Fruit fly (Drosophila melanogaster) whole organism, embryonic: ENCODE results near the gene lectin-37Da.
A peak's percentile ranks its signal among the peaks of the same experiment; 100 is the strongest.

Source experiments
- Abd-B ChIP-seq: fragments of 200-800 bp; sonication (Bioruptor generic); optimal IDR thresholded peaks from 2 replicates; lab custom pipeline; 2018; ENCODE audit warnings: missing biosample characterization, mild to moderate bottlenecking, missing genetic modification characterization, moderate library complexity
- Asciz ChIP-seq: fragments of 200-800 bp; sonication (Bioruptor generic); optimal IDR thresholded peaks from 2 replicates; lab custom pipeline; 2017; ENCODE audit warnings: missing biosample characterization, mild to moderate bottlenecking, missing genetic modification characterization, missing genetic modification reagents
- CG12299 ChIP-seq: fragments of 200-800 bp; sonication (Bioruptor generic); optimal IDR thresholded peaks from 2 replicates; lab custom pipeline; 2018; ENCODE audit warnings: missing biosample characterization, mild to moderate bottlenecking, missing genetic modification characterization
- CG1233 ChIP-seq: fragments of 200-800 bp; sonication (Bioruptor generic); optimal IDR thresholded peaks from 4 replicates; lab custom pipeline; 2018; ENCODE audit warnings: missing biosample characterization, mild to moderate bottlenecking, missing genetic modification characterization
- CG13296 ChIP-seq: fragments of 200-800 bp; sonication (Bioruptor generic); optimal IDR thresholded peaks from 3 replicates; lab custom pipeline; 2018; ENCODE audit warnings: missing biosample characterization, mild to moderate bottlenecking, missing genetic modification characterization
- CG13424 ChIP-seq: fragments of 200-800 bp; sonication (Bioruptor generic); optimal IDR thresholded peaks from 2 replicates; lab custom pipeline; 2019; ENCODE audit warnings: missing biosample characterization, mild to moderate bottlenecking, missing genetic modification characterization, moderate library complexity
- CG14050 ChIP-seq: fragments of 200-800 bp; sonication (Bioruptor generic); IDR thresholded peaks from 3 replicates; pipeline ENCODE4 v1.3.6; 2022; ENCODE audit warnings: missing biosample characterization, missing genetic modification characterization
- CG14710 ChIP-seq: fragments of 200-800 bp; sonication (Bioruptor generic); optimal IDR thresholded peaks from 3 replicates; lab custom pipeline; 2019; ENCODE audit warnings: missing biosample characterization, mild to moderate bottlenecking, missing genetic modification characterization, moderate library complexity
- CG14965 ChIP-seq: fragments of 200-800 bp; sonication (Bioruptor generic); optimal IDR thresholded peaks from 2 replicates; lab custom pipeline; 2016; ENCODE audit warnings: missing biosample characterization, missing genetic modification characterization, borderline replicate concordance
- CG15011 ChIP-seq: fragments of 200-800 bp; sonication (Bioruptor generic); optimal IDR thresholded peaks from 3 replicates; lab custom pipeline; 2018; ENCODE audit warnings: missing biosample characterization, mild to moderate bottlenecking, missing genetic modification characterization
- CG15601 ChIP-seq: fragments of 200-800 bp; sonication (Bioruptor generic); optimal IDR thresholded peaks from 3 replicates; lab custom pipeline; 2019; ENCODE audit warnings: missing biosample characterization, mild to moderate bottlenecking, missing genetic modification characterization, moderate library complexity
- CG17186 ChIP-seq: fragments of 200-800 bp; sonication (Bioruptor generic); optimal IDR thresholded peaks from 3 replicates; lab custom pipeline; 2017; ENCODE audit warnings: missing biosample characterization, missing genetic modification reagents, missing genetic modification characterization
- CG17829 ChIP-seq: fragments of 200-800 bp; optimal IDR thresholded peaks from 2 replicates; lab custom pipeline; 2019; ENCODE audit warnings: missing biosample characterization, mild to moderate bottlenecking, missing genetic modification characterization, moderate library complexity
- CG2116 ChIP-seq: fragments of 200-800 bp; sonication (Bioruptor generic); optimal IDR thresholded peaks from 3 replicates; lab custom pipeline; 2018; ENCODE audit warnings: missing biosample characterization, mild to moderate bottlenecking, missing genetic modification characterization
- CG2129 ChIP-seq: fragments of 200-800 bp; sonication (Bioruptor generic); IDR thresholded peaks from 2 replicates; pipeline ENCODE4 v1.3.6; 2022; ENCODE audit warnings: missing biosample characterization, missing genetic modification characterization; ENCODE audit not compliant: partially characterized antibody
- CG2889 ChIP-seq: fragments of 200-800 bp; sonication (Bioruptor generic); IDR thresholded peaks from 3 replicates; pipeline ENCODE4 v1.3.6; 2022; ENCODE audit warnings: missing biosample characterization, missing genetic modification characterization
- CG30431 ChIP-seq: fragments of 200-800 bp; sonication (Bioruptor generic); optimal IDR thresholded peaks from 2 replicates; lab custom pipeline; 2017; ENCODE audit warnings: missing biosample characterization, missing genetic modification characterization
- CG31388 ChIP-seq: fragments of 200-800 bp; sonication (Bioruptor generic); optimal IDR thresholded peaks from 2 replicates; lab custom pipeline; 2016; ENCODE audit warnings: missing biosample characterization, missing genetic modification characterization
- CG32532 ChIP-seq: fragments of 200-800 bp; sonication (Bioruptor generic); IDR thresholded peaks from 2 replicates; pipeline ENCODE4 v1.3.6; 2022; ENCODE audit warnings: missing biosample characterization, missing genetic modification characterization
- CG3847 ChIP-seq: fragments of 200-800 bp; sonication (Bioruptor generic); IDR thresholded peaks from 2 replicates; pipeline ENCODE4 v1.3.6; 2022; ENCODE audit warnings: missing biosample characterization, missing genetic modification characterization
- CG4820 ChIP-seq: fragments of 200-800 bp; sonication (Bioruptor generic); optimal IDR thresholded peaks from 3 replicates; lab custom pipeline; 2016; ENCODE audit warnings: missing biosample characterization, missing genetic modification characterization
- CG6683 ChIP-seq: fragments of 200-800 bp; sonication (Bioruptor generic); optimal IDR thresholded peaks from 2 replicates; lab custom pipeline; 2017; ENCODE audit warnings: missing biosample characterization, mild to moderate bottlenecking, missing genetic modification characterization, missing genetic modification reagents
- CG6765 ChIP-seq: fragments of 200-800 bp; sonication (Bioruptor generic); optimal IDR thresholded peaks from 3 replicates; lab custom pipeline; 2017; ENCODE audit warnings: missing biosample characterization, mild to moderate bottlenecking, missing genetic modification characterization
- CG7556 ChIP-seq: fragments of 200-800 bp; sonication (Bioruptor generic); optimal IDR thresholded peaks from 2 replicates; lab custom pipeline; 2017; ENCODE audit warnings: missing biosample characterization, mild to moderate bottlenecking, missing genetic modification characterization
- CG8765 ChIP-seq: fragments of 200-800 bp; sonication (Bioruptor generic); IDR thresholded peaks from 2 replicates; pipeline ENCODE4 v1.3.6; 2022; ENCODE audit warnings: missing biosample characterization, missing genetic modification characterization
- D19B ChIP-seq: fragments of 200-800 bp; sonication (Bioruptor generic); optimal IDR thresholded peaks from 2 replicates; lab custom pipeline; 2017; ENCODE audit warnings: missing biosample characterization, mild to moderate bottlenecking, missing genetic modification characterization
- ERR ChIP-seq: fragments of 200-800 bp; sonication (Bioruptor generic); optimal IDR thresholded peaks from 2 replicates; lab custom pipeline; 2016; ENCODE audit warnings: missing biosample characterization, missing genetic modification characterization
- Gug ChIP-seq: fragments of 200-800 bp; sonication (Bioruptor generic); IDR thresholded peaks from 4 replicates; pipeline ENCODE4 v1.3.6; 2022; ENCODE audit warnings: missing biosample characterization, missing genetic modification characterization
- Lhr ChIP-seq: fragments of 200-800 bp; sonication (Bioruptor generic); optimal IDR thresholded peaks from 3 replicates; lab custom pipeline; 2017; ENCODE audit warnings: mild to moderate bottlenecking, missing biosample characterization, missing genetic modification reagents, missing genetic modification characterization
- Lpt ChIP-seq: fragments of >200 bp; optimal IDR thresholded peaks from 2 replicates; lab custom pipeline; 2018; ENCODE audit warnings: missing biosample characterization, missing genetic modification characterization
- MTF-1 ChIP-seq: fragments of 200-800 bp; sonication (Bioruptor generic); optimal IDR thresholded peaks from 2 replicates; lab custom pipeline; 2018; ENCODE audit warnings: missing biosample characterization, mild to moderate bottlenecking, missing genetic modification characterization, borderline replicate concordance
- Ptx1 ChIP-seq: fragments of 200-800 bp; sonication (Bioruptor generic); IDR thresholded peaks from 2 replicates; pipeline ENCODE4 v1.3.6; 2022; ENCODE audit warnings: missing biosample characterization, missing genetic modification characterization
- Stat92E ChIP-seq, 3 experiments: fragments of >200 bp in 2 of 3; fragments of 200-800 bp in 1 of 3; sonication (Bioruptor generic) in 1 of 3; optimal IDR thresholded peaks; 2 replicates each; lab custom pipeline; 2017 to 2019; ENCODE audit warnings: missing biosample characterization in 3 of 3, missing genetic modification characterization in 3 of 3, mild to moderate bottlenecking in 1 of 3, moderate library complexity in 1 of 3
- Xbp1 ChIP-seq: fragments of 200-800 bp; sonication (Bioruptor generic); optimal IDR thresholded peaks from 3 replicates; lab custom pipeline; 2016; ENCODE audit warnings: missing biosample characterization, mild to moderate bottlenecking, missing genetic modification characterization
- ase ChIP-seq: fragments of 200-800 bp; sonication (Bioruptor generic); IDR thresholded peaks from 3 replicates; pipeline ENCODE4 v1.3.6; 2022; ENCODE audit warnings: missing biosample characterization, missing genetic modification characterization
- bab2 ChIP-seq: fragments of 200-800 bp; sonication (Bioruptor generic); optimal IDR thresholded peaks from 2 replicates; lab custom pipeline; 2016; ENCODE audit warnings: missing biosample characterization, missing genetic modification characterization
- bbx ChIP-seq: fragments of 200-800 bp; sonication (Bioruptor generic); IDR thresholded peaks from 2 replicates; pipeline ENCODE4 v1.3.6; 2022; ENCODE audit warnings: missing biosample characterization, missing genetic modification characterization; ENCODE audit not compliant: partially characterized antibody
- bowl ChIP-seq: fragments of 200-800 bp; sonication (Bioruptor generic); IDR thresholded peaks from 2 replicates; pipeline ENCODE4 v1.3.6; 2022; ENCODE audit warnings: missing biosample characterization, missing genetic modification characterization
- chif ChIP-seq, 2 experiments: fragments of 200-800 bp; sonication (Bioruptor generic); optimal IDR thresholded peaks; 3 replicates each; lab custom pipeline; 2016; ENCODE audit warnings: missing biosample characterization in 2 of 2, missing genetic modification characterization in 2 of 2
- ci ChIP-seq: fragments of 200-800 bp; sonication (Bioruptor generic); IDR thresholded peaks from 3 replicates; pipeline ENCODE4 v1.3.6; 2022; ENCODE audit warnings: missing biosample characterization, missing genetic modification characterization
- crc ChIP-seq: fragments of 200-800 bp; sonication (Bioruptor generic); optimal IDR thresholded peaks from 2 replicates; lab custom pipeline; 2016; ENCODE audit warnings: missing biosample characterization, missing genetic modification characterization
- gro ChIP-seq: fragments of 200-800 bp; sonication (Bioruptor generic); optimal IDR thresholded peaks from 2 replicates; lab custom pipeline; 2016; ENCODE audit warnings: missing biosample characterization, missing genetic modification characterization
- hth ChIP-seq: fragments of >200 bp; optimal IDR thresholded peaks from 2 replicates; lab custom pipeline; 2017; ENCODE audit warnings: inconsistent platforms
- mam ChIP-seq: fragments of 200-800 bp; sonication (Bioruptor generic); optimal IDR thresholded peaks from 3 replicates; lab custom pipeline; 2016; ENCODE audit warnings: missing biosample characterization, missing genetic modification characterization
- nau ChIP-seq: fragments of 200-800 bp; sonication (Bioruptor generic); optimal IDR thresholded peaks from 3 replicates; lab custom pipeline; 2017; ENCODE audit warnings: missing biosample characterization, mild to moderate bottlenecking, missing genetic modification characterization, missing genetic modification reagents
- org-1 ChIP-seq: fragments of 200-800 bp; sonication (Bioruptor generic); optimal IDR thresholded peaks from 2 replicates; lab custom pipeline; 2017; ENCODE audit warnings: missing biosample characterization, missing genetic modification characterization
- phol ChIP-seq: fragments of 200-800 bp; sonication (Bioruptor generic); optimal IDR thresholded peaks from 3 replicates; lab custom pipeline; 2018; ENCODE audit warnings: missing biosample characterization, mild to moderate bottlenecking, missing genetic modification characterization, moderate library complexity
- toy ChIP-seq: fragments of 200-800 bp; sonication (Bioruptor generic); IDR thresholded peaks from 2 replicates; pipeline ENCODE4 v1.3.6; 2022; ENCODE audit warnings: missing biosample characterization, missing genetic modification characterization
- unc-4 ChIP-seq: fragments of 200-800 bp; sonication (Bioruptor generic); IDR thresholded peaks from 2 replicates; pipeline ENCODE4 v1.3.6; 2022; ENCODE audit warnings: missing biosample characterization, missing genetic modification characterization; ENCODE audit not compliant: partially characterized antibody
- yki ChIP-seq: fragments of >200 bp; optimal IDR thresholded peaks from 3 replicates; lab custom pipeline; 2018

The lectin-37Da gene

dm6 chr2L:19423467-19424122, 5.5 kb downstream of the lectin-37Da start, which contains the start of the genes Alp12 and CG13085 (continued):
- TF ChIP-seq CG15601 (peak; percentile 98), mam (GFP tag; lab: Kevin White, UChicago) (peak; percentile 88), Abd-B (GFP tag; lab: Kevin White, UChicago) (peak; percentile 94), CG32532 (GFP tag; lab: Robert Waterston, UW) (peak; percentile 96), CG6765 (peak; percentile 99), toy (peak; percentile 91), CG14050 (GFP tag; lab: Robert Waterston, UW) (peak; percentile 95), CG2889 (GFP tag; lab: Robert Waterston, UW) (peak; percentile 95), CG1233 (GFP tag; lab: Kevin White, UChicago) (peak; percentile 98), CG13424 (tag; lab: Kevin White, UChicago) (peak; percentile 99), Lhr (GFP tag; lab: Kevin White, UChicago) (peak; percentile 95), phol (tag; lab: Kevin White, UChicago) (peak; percentile 98), Ptx1 (peak; percentile 97), hth (lab: Kevin White, UChicago) (no peak), ase (GFP tag; lab: Robert Waterston, UW) (peak; percentile 89), CG30431 (GFP tag; lab: Kevin White, UChicago) (peak; percentile 94), CG8765 (peak; percentile 67), CG4820 (GFP tag; lab: Kevin White, UChicago) (peak; percentile 95), Asciz (GFP tag; lab: Kevin White, UChicago) (peak; percentile 99), bab2 (GFP tag; lab: Kevin White, UChicago) (peak; percentile 94), Gug (GFP tag; lab: Robert Waterston, UW) (peak; percentile 91), nau (GFP tag; lab: Kevin White, UChicago) (peak; percentile 99), CG31388 (GFP tag; lab: Kevin White, UChicago) (peak; percentile 91), CG14710 (tag; lab: Kevin White, UChicago) (peak; percentile 97), MTF-1 (GFP tag; lab: Kevin White, UChicago) (peak; percentile 83), bbx (no peak), CG2129 (GFP tag; lab: Robert Waterston, UW) (no peak), Xbp1 (GFP tag; lab: Kevin White, UChicago) (peak; percentile 98), org-1 (GFP tag; lab: Kevin White, UChicago) (peak; percentile 97), CG3847 (GFP tag; lab: Robert Waterston, UW) (peak; percentile 97), CG17186 (GFP tag; lab: Kevin White, UChicago) (peak; percentile 90), crc (GFP tag; lab: Kevin White, UChicago) (peak; percentile 89), CG14965 (peak; percentile 57), ci (peak; percentile 93), Stat92E (GFP tag; optimal IDR thresholded peaks at IDR 0.05; lab: Kevin White, UChicago) (peak in 1 of 3 experiments; percentile 93), D19B (peak; percentile 93), CG17829 (tag; lab: Kevin White, UChicago) (peak; percentile 98), CG7556 (GFP tag; lab: Kevin White, UChicago) (peak; percentile 100), CG12299 (tag; lab: Kevin White, UChicago) (peak; percentile 98), unc-4 (GFP tag; lab: Robert Waterston, UW) (peak; percentile 44; the same call in 1 of the 2 replicates), chif (GFP tag; optimal IDR thresholded peaks at IDR 0.05; lab: Kevin White, UChicago) (peak; percentile 91 to 97), CG15011 (GFP tag; lab: Kevin White, UChicago) (peak; percentile 99), bowl (GFP tag; lab: Robert Waterston, UW) (peak; percentile 86), Lpt (GFP tag; lab: Kevin White, UChicago) (no peak), CG6683 (GFP tag; lab: Kevin White, UChicago) (peak; percentile 98), ERR (GFP tag; lab: Kevin White, UChicago) (peak; percentile 84), CG13296 (GFP tag; lab: Kevin White, UChicago) (peak; percentile 99), gro (GFP tag; lab: Kevin White, UChicago) (peak; percentile 92), CG2116 (peak; percentile 88), yki (peak; percentile 80)
